Worm (Caenorhabditis elegans): ENCODE results near the gene jmjd-1.2.

Gene jmjd-1.2

ce11 chrIV:4688221-4688620, 27.4 kb downstream of the jmjd-1.2 start, which contains the start of gene bus-4:
Gene bus-4 (plus strand): TSS chrIV:4688269.
- TF ChIP-seq jun-1 (tag; optimal IDR thresholded peaks at IDR 0.05), result no peak
- no peak for TF ChIP-seq nhr-77 (tag; optimal IDR thresholded peaks at IDR 0.05)
- no peak for TF ChIP-seq sea-2 (GFP tag; optimal IDR thresholded peaks at IDR 0.05)
- TF ChIP-seq lin-39 (tag; optimal IDR thresholded peaks at IDR 0.05), result no peak
- TF ChIP-seq ceh-16 (tag; optimal IDR thresholded peaks at IDR 0.05), result no peak
- TF ChIP-seq lsy-12 (tag; optimal IDR thresholded peaks at IDR 0.05), result no peak
- TF ChIP-seq skn-1 (tag; optimal IDR thresholded peaks at IDR 0.05), result no peak
- TF ChIP-seq nhr-25 (tag; optimal IDR thresholded peaks at IDR 0.05), result no peak
- TF ChIP-seq ceh-82 (tag; optimal IDR thresholded peaks at IDR 0.05), result no peak
- no peak for TF ChIP-seq fos-1 (tag; optimal IDR thresholded peaks at IDR 0.05)
- no peak for TF ChIP-seq fkh-10 (GFP tag; optimal IDR thresholded peaks at IDR 0.05)
- no peak for TF ChIP-seq nhr-237 (tag; optimal IDR thresholded peaks at IDR 0.05)
- no peak for TF ChIP-seq nhr-76 (tag; optimal IDR thresholded peaks at IDR 0.05)
- no peak for TF ChIP-seq pha-4 (tag; optimal IDR thresholded peaks at IDR 0.05)
- TF ChIP-seq hmg-11 (tag; optimal IDR thresholded peaks at IDR 0.05), result no peak
- no peak for TF ChIP-seq ceh-28 (tag; optimal IDR thresholded peaks at IDR 0.05)

ce11 chrIV:4692463-4692862, 31.7 kb downstream of the jmjd-1.2 start, which contains the start of gene spe-51:
Gene spe-51 (plus strand): TSS chrIV:4692763.
- no peak for TF ChIP-seq lin-39 (tag; optimal IDR thresholded peaks at IDR 0.05)

ce11 chrIV:4703911-4704310, 43.1 kb downstream of the jmjd-1.2 start, which contains the start of gene ogdh-1:
Gene ogdh-1 (minus strand): TSS chrIV:4704011.
- no peak for TF ChIP-seq tbx-2 (tag; optimal IDR thresholded peaks at IDR 0.05)
- no peak for TF ChIP-seq skn-1 (tag; optimal IDR thresholded peaks at IDR 0.05)
- no peak for TF ChIP-seq nhr-237 (tag; optimal IDR thresholded peaks at IDR 0.05)
- TF ChIP-seq eor-1 (tag; optimal IDR thresholded peaks at IDR 0.05), result no peak
- no peak for TF ChIP-seq unc-62 (GFP tag; optimal IDR thresholded peaks at IDR 0.05)
- TF ChIP-seq egl-27 (tag; optimal IDR thresholded peaks at IDR 0.05), result no peak
- TF ChIP-seq daf-12 (tag; optimal IDR thresholded peaks at IDR 0.05), result no peak
- no peak for TF ChIP-seq jun-1 (tag; optimal IDR thresholded peaks at IDR 0.05)
- TF ChIP-seq ama-1 (optimal IDR thresholded peaks at IDR 0.05), result no peak
- TF ChIP-seq pha-4 (tag; optimal IDR thresholded peaks at IDR 0.05), result no peak
- no peak for TF ChIP-seq lin-15B (tag; optimal IDR thresholded peaks at IDR 0.05)

- TF ChIP-seq sea-2 (GFP tag; optimal IDR thresholded peaks at IDR 0.05), result no peak
- TF ChIP-seq snpc-4 (tag; optimal IDR thresholded peaks at IDR 0.05), result peak; percentile 46
- peak; percentile 7 for TF ChIP-seq egl-5 (tag; optimal IDR thresholded peaks at IDR 0.05)
- TF ChIP-seq fkh-2 (tag; optimal IDR thresholded peaks at IDR 0.05), result no peak
- no peak for TF ChIP-seq unc-62 (GFP tag; optimal IDR thresholded peaks at IDR 0.05)
- no peak for TF ChIP-seq nhr-11 (tag; optimal IDR thresholded peaks at IDR 0.05)
- TF ChIP-seq lin-39 (tag; optimal IDR thresholded peaks at IDR 0.05), result peak; percentile 60
- no peak for TF ChIP-seq eor-1 (tag; optimal IDR thresholded peaks at IDR 0.05)
- TF ChIP-seq elt-2 (tag; optimal IDR thresholded peaks at IDR 0.05), result peak; percentile 72
- no peak for TF ChIP-seq nhr-28 (tag; optimal IDR thresholded peaks at IDR 0.05)
- TF ChIP-seq hmg-11 (tag; optimal IDR thresholded peaks at IDR 0.05), result peak; percentile 7
- TF ChIP-seq ama-1 (optimal IDR thresholded peaks at IDR 0.05), result no peak
- no peak for TF ChIP-seq fkh-10 (GFP tag; optimal IDR thresholded peaks at IDR 0.05)
- TF ChIP-seq ceh-9 (tag; optimal IDR thresholded peaks at IDR 0.05), result no peak
- peak; percentile 55 for TF ChIP-seq nhr-25 (tag; optimal IDR thresholded peaks at IDR 0.05)
- TF ChIP-seq ZK546.5 (tag; optimal IDR thresholded peaks at IDR 0.05), result no peak
- no peak for TF ChIP-seq ztf-11 (tag; optimal IDR thresholded peaks at IDR 0.05)
- TF ChIP-seq elt-1 (tag; optimal IDR thresholded peaks at IDR 0.05), result no peak
- no peak for TF ChIP-seq skn-1 (tag; optimal IDR thresholded peaks at IDR 0.05)
- TF ChIP-seq nhr-43 (tag; optimal IDR thresholded peaks at IDR 0.05; ENCODE audit: poor library complexity, severe bottlenecking), result no peak
- peak; percentile 68 for TF ChIP-seq lin-15B (tag; optimal IDR thresholded peaks at IDR 0.05)
- no peak for TF ChIP-seq mml-1 (tag; optimal IDR thresholded peaks at IDR 0.05)
- peak; percentile 92 for TF ChIP-seq nfya-1 (tag; optimal IDR thresholded peaks at IDR 0.05; ENCODE audit: insufficient read depth)
- TF ChIP-seq fos-1 (tag; optimal IDR thresholded peaks at IDR 0.05), result no peak
- TF ChIP-seq tbx-2 (tag; optimal IDR thresholded peaks at IDR 0.05), result no peak
- TF ChIP-seq pha-4 (tag; optimal IDR thresholded peaks at IDR 0.05), result peak; percentile 67
- no peak for TF ChIP-seq nhr-76 (tag; optimal IDR thresholded peaks at IDR 0.05)
- TF ChIP-seq lsy-12 (tag; optimal IDR thresholded peaks at IDR 0.05), result peak; percentile 45
- TF ChIP-seq ceh-28 (tag; optimal IDR thresholded peaks at IDR 0.05), result no peak
- no peak for TF ChIP-seq egl-27 (tag; optimal IDR thresholded peaks at IDR 0.05)
- no peak for TF ChIP-seq daf-12 (tag; optimal IDR thresholded peaks at IDR 0.05)
- TF ChIP-seq pqm-1 (tag; optimal IDR thresholded peaks at IDR 0.05), result peak; percentile 47
- TF ChIP-seq jun-1 (tag; optimal IDR thresholded peaks at IDR 0.05), result peak; percentile 58
- no peak for TF ChIP-seq ztf-4 (tag; optimal IDR thresholded peaks at IDR 0.05)
- TF ChIP-seq nhr-12 (tag; optimal IDR thresholded peaks at IDR 0.05), result no peak
- TF ChIP-seq mdl-1 (tag; optimal IDR thresholded peaks at IDR 0.05), result no peak
- no peak for TF ChIP-seq zag-1 (tag; optimal IDR thresholded peaks at IDR 0.05)
- TF ChIP-seq nhr-77 (tag; optimal IDR thresholded peaks at IDR 0.05), result no peak
- no peak for TF ChIP-seq elt-3 (tag; optimal IDR thresholded peaks at IDR 0.05)
- no peak for TF ChIP-seq aly-2 (tag; optimal IDR thresholded peaks at IDR 0.05)
- TF ChIP-seq nhr-23 (tag; optimal IDR thresholded peaks at IDR 0.05), result peak; percentile 72
- no peak for TF ChIP-seq R02D3.7 (tag; optimal IDR thresholded peaks at IDR 0.05)
Observed at ce11 chrIV:4705182-4705581, 44.4 kb downstream of the jmjd-1.2 start.
